Fruit fly (Drosophila melanogaster): Measurements from ENCODE around the gene Top2.

Gene Top2

DNA sequence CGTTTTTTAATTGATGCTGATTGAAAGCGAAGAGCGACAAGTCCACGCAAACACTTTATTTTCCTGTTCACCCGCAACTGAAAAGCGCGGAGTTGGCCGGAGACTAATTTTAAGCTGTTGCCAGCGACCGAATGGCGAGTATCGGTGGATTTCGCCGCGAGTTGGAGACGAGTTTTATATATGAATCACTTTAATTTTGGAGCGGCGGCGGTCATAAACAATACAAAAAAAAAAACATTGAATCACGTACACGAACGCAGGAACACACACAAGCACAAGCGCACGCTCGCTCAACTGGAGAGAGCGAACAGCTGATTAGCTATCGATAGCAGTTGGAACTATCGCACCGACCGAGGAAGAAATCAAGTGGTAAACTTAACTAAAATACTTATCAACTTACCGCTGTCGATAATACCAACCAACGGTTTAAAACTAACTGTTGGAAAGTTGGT is 26.9 kb downstream of the Top2 start, which contains the start of gene Pax (continued):
- no peak for TF ChIP-seq bab2 (GFP tag; optimal IDR thresholded peaks at IDR 0.05)
- TF ChIP-seq CG13775 (GFP tag; optimal IDR thresholded peaks at IDR 0.05): no peak
- no peak for TF ChIP-seq Ptx1 (GFP tag; IDR thresholded peaks at IDR 0.05)
- no peak for TF ChIP-seq dmrt99B (tag; optimal IDR thresholded peaks at IDR 0.05)
- no peak for TF ChIP-seq bowl (GFP tag; IDR thresholded peaks at IDR 0.05)
- TF ChIP-seq sna (GFP tag; IDR thresholded peaks at IDR 0.05; ENCODE audit: partially characterized antibody): peak; percentile 92
- peak; percentile 15; the same call in 1 of the 2 replicates for TF ChIP-seq vvl (GFP tag; IDR thresholded peaks at IDR 0.05)
- no peak for TF ChIP-seq GATAe (GFP tag; conservative IDR thresholded peaks at IDR 0.05)
- TF ChIP-seq hbn (GFP tag; IDR thresholded peaks at IDR 0.05; ENCODE audit: partially characterized antibody): peak; percentile 98
- TF ChIP-seq Opbp (GFP tag; IDR thresholded peaks at IDR 0.05; ENCODE audit: partially characterized antibody): peak; percentile 92
- TF ChIP-seq croc (GFP tag; conservative IDR thresholded peaks at IDR 0.05): no peak
- TF ChIP-seq CG15514 (GFP tag; optimal IDR thresholded peaks at IDR 0.05): peak; percentile 64
- TF ChIP-seq fru (optimal IDR thresholded peaks at IDR 0.05): no peak
- no peak for TF ChIP-seq phol (tag; optimal IDR thresholded peaks at IDR 0.05)
- TF ChIP-seq eve (GFP tag; optimal IDR thresholded peaks at IDR 0.05): no peak
- no peak for TF ChIP-seq D19A (tag; optimal IDR thresholded peaks at IDR 0.05)
- no peak for TF ChIP-seq Ets65A (GFP tag)
- TF ChIP-seq lbe (GFP tag; optimal IDR thresholded peaks at IDR 0.05): no peak
- no peak for TF ChIP-seq CG1832 (GFP tag; optimal IDR thresholded peaks at IDR 0.05)
- no peak for TF ChIP-seq CG5245 (GFP tag; optimal IDR thresholded peaks at IDR 0.05)
- TF ChIP-seq CG32772 (GFP tag; IDR thresholded peaks at IDR 0.05): peak; percentile 75
- TF ChIP-seq CG14965 (GFP tag; optimal IDR thresholded peaks at IDR 0.05; ENCODE audit: borderline replicate concordance): no peak
- TF ChIP-seq unpg (GFP tag; optimal IDR thresholded peaks at IDR 0.05): no peak
- TF ChIP-seq CG13287 (GFP tag; IDR thresholded peaks at IDR 0.05; ENCODE audit: partially characterized antibody): peak; percentile 98
- TF ChIP-seq Camta (GFP tag; optimal IDR thresholded peaks at IDR 0.05): no peak
- no peak for TF ChIP-seq ERR (GFP tag; optimal IDR thresholded peaks at IDR 0.05)
- TF ChIP-seq btn (GFP tag; optimal IDR thresholded peaks at IDR 0.05): no peak
- no peak for TF ChIP-seq dan (GFP tag; IDR thresholded peaks at IDR 0.05)
- no peak for TF ChIP-seq dmrt11E (tag; optimal IDR thresholded peaks at IDR 0.05)
- no peak for TF ChIP-seq pb (GFP tag; optimal IDR thresholded peaks at IDR 0.05)
- TF ChIP-seq inv (GFP tag; IDR thresholded peaks at IDR 0.05; ENCODE audit: partially characterized antibody): peak; percentile 93
- peak; percentile 6 to 82 for TF ChIP-seq insv (GFP tag; optimal IDR thresholded peaks at IDR 0.05)
- no peak for TF ChIP-seq ro (GFP tag; IDR thresholded peaks at IDR 0.05)
- no peak for TF ChIP-seq H15 (GFP tag; IDR thresholded peaks at IDR 0.05)
- TF ChIP-seq zfh1 (GFP tag; IDR thresholded peaks at IDR 0.05): no peak
- TF ChIP-seq CG17328 (GFP tag; IDR thresholded peaks at IDR 0.05): no peak
- TF ChIP-seq Awh (GFP tag; IDR thresholded peaks at IDR 0.05): no peak
- TF ChIP-seq zen2 (GFP tag; IDR thresholded peaks at IDR 0.05; ENCODE audit: partially characterized antibody): peak; percentile 94
- TF ChIP-seq CG5953 (GFP tag; IDR thresholded peaks at IDR 0.05): no peak
- no peak for TF ChIP-seq dysf (GFP tag; IDR thresholded peaks at IDR 0.05)
- no peak for TF ChIP-seq CG17612 (GFP tag; IDR thresholded peaks at IDR 0.05)
- TF ChIP-seq p53 (GFP tag; optimal IDR thresholded peaks at IDR 0.05): no peak
- TF ChIP-seq ems (GFP tag; optimal IDR thresholded peaks at IDR 0.05): no peak
- TF ChIP-seq CG7987 (GFP tag; optimal IDR thresholded peaks at IDR 0.05): no peak
- TF ChIP-seq Nf-YB (GFP tag; optimal IDR thresholded peaks at IDR 0.05): peak; percentile 78
- peak; percentile 37 for TF ChIP-seq kni (GFP tag; optimal IDR thresholded peaks at IDR 0.05)
- no peak for TF ChIP-seq otp (GFP tag; IDR thresholded peaks at IDR 0.05)
- TF ChIP-seq CG16863 (GFP tag; optimal IDR thresholded peaks at IDR 0.05): no peak
- no peak for TF ChIP-seq pum (GFP tag; optimal IDR thresholded peaks at IDR 0.05)
- no peak for TF ChIP-seq Dip2 (GFP tag; IDR thresholded peaks at IDR 0.05)
- no peak for TF ChIP-seq Hr78 (GFP tag; optimal IDR thresholded peaks at IDR 0.05)
- no peak for TF ChIP-seq CHES-1-like (GFP tag; optimal IDR thresholded peaks at IDR 0.05)

Measured in whole organism, embryonic.